Worm (Caenorhabditis elegans) whole organism, early embryonic: Measurements from ENCODE around the gene T02H6.10.

ENCODE experiments used
- B0310.2 ChIP-seq: sonication (generic microtip); optimal IDR thresholded peaks from 2 replicates; lab custom pipeline; 2016; ENCODE audit warnings: mild to moderate bottlenecking, missing genetic modification characterization, missing compliant biosample characterization
- aly-1 ChIP-seq: sonication (generic microtip); optimal IDR thresholded peaks from 2 replicates; lab custom pipeline; 2016; ENCODE audit warnings: missing genetic modification characterization, missing compliant biosample characterization
- ama-1 ChIP-seq: fragments of 150-350 bp; optimal IDR thresholded peaks from 2 replicates; lab custom pipeline; 2014
- ceh-36 ChIP-seq: sonication (generic microtip); optimal IDR thresholded peaks from 2 replicates; lab custom pipeline; 2016; ENCODE audit warnings: missing genetic modification characterization, inconsistent platforms, missing compliant biosample characterization
- ets-7 ChIP-seq: sonication (generic microtip); optimal IDR thresholded peaks from 2 replicates; lab custom pipeline; 2016; ENCODE audit warnings: missing genotype, missing genetic modification characterization, missing compliant biosample characterization
- flt-1 ChIP-seq: fragments of 200-800 bp; sonication (Bioruptor generic); IDR thresholded peaks from 2 replicates; pipeline ENCODE4 v1.3.6; 2022; ENCODE audit warnings: missing genetic modification characterization, missing compliant biosample characterization
- hmbx-1 ChIP-seq: sonication (generic microtip); optimal IDR thresholded peaks from 2 replicates; lab custom pipeline; 2016; ENCODE audit warnings: mild to moderate bottlenecking, missing genetic modification characterization, missing compliant biosample characterization
- hmg-4 ChIP-seq: fragments of 200-800 bp; sonication (Bioruptor generic); optimal IDR thresholded peaks from 2 replicates; lab custom pipeline; 2018; ENCODE audit warnings: mild to moderate bottlenecking, missing genetic modification characterization, missing compliant biosample characterization
- hnd-1 ChIP-seq: sonication (generic microtip); optimal IDR thresholded peaks from 2 replicates; lab custom pipeline; 2016; ENCODE audit warnings: missing genetic modification characterization, missing compliant biosample characterization
- scrt-1 ChIP-seq: fragments of 200-800 bp; sonication (Bioruptor generic); IDR thresholded peaks from 2 replicates; pipeline ENCODE4 v1.3.6; 2022; ENCODE audit warnings: missing genetic modification characterization, missing compliant biosample characterization
- sea-1 ChIP-seq: fragments of 200-800 bp; sonication (Bioruptor generic); conservative IDR thresholded peaks from 2 replicates; pipeline ENCODE4 v1.3.6; 2022; ENCODE audit warnings: missing genetic modification characterization, missing compliant biosample characterization
- tbx-11 ChIP-seq: fragments of 200-800 bp; sonication (Bioruptor generic); IDR thresholded peaks from 2 replicates; pipeline ENCODE4 v1.3.6; 2022; ENCODE audit warnings: missing genetic modification characterization, missing compliant biosample characterization
- tbx-37 ChIP-seq: fragments of 200-800 bp; sonication (Bioruptor generic); conservative IDR thresholded peaks from 2 replicates; pipeline ENCODE4 v1.3.6; 2022; ENCODE audit warnings: missing genetic modification reagents, missing genetic modification characterization, missing compliant biosample characterization
- tra-4 ChIP-seq: sonication (generic microtip); optimal IDR thresholded peaks from 2 replicates; lab custom pipeline; 2017; ENCODE audit warnings: missing genetic modification characterization, missing compliant biosample characterization

- TF ChIP-seq tbx-37 (GFP tag; lab: Robert Waterston, UW) (no peak), sea-1 (GFP tag; lab: Robert Waterston, UW) (no peak), flt-1 (GFP tag; lab: Robert Waterston, UW) (no peak), scrt-1 (GFP tag; lab: Robert Waterston, UW) (no peak), ama-1 (no peak), hnd-1 (tag; lab: Kevin White, UChicago) (no peak), hmbx-1 (tag; lab: Kevin White, UChicago) (no peak), hmg-4 (GFP tag; lab: Kevin White, UChicago) (no peak), ceh-36 (tag; lab: Kevin White, UChicago) (no peak), aly-1 (tag; lab: Kevin White, UChicago) (no peak), tra-4 (tag; lab: Kevin White, UChicago) (no peak), tbx-11 (GFP tag; lab: Robert Waterston, UW) (no peak), B0310.2 (tag; lab: Kevin White, UChicago) (no peak), ets-7 (tag; lab: Kevin White, UChicago) (no peak)
These were observed 46.5 kb downstream of the T02H6.10 start, which contains the start of gene T04B8.1 for ce11 chrII:633984-634383.
